Worm (Caenorhabditis elegans): ENCODE measurements around the gene B0416.5.

B0416.5 gene

DNA sequence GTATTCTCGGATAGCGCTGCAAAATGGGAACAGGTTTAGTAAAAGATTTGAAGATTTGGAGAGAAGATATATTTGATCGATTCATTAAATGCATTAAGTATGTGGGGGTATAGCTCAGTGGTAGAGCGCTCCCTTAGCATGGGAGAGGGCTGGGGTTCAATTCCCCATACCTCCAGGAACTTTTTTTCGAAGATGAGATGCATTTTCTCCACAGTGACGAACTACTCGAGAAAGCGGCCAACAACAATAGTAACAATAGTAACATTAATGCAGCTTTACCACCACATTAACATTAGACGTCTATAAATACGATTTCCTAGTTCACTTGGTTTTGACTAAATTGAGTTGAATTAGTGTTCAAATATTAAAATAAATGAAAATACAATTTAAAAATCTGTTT is 32.9 kb downstream of the B0416.5 start (continued):
- TF ChIP-seq F57C9.4 (tag; optimal IDR thresholded peaks at IDR 0.05) (no peak), Y79H2A.3 (GFP tag; conservative IDR thresholded peaks at IDR 0.05) (no peak), lir-1 (GFP tag; conservative IDR thresholded peaks at IDR 0.05) (no peak), ceh-100 (GFP tag; IDR thresholded peaks at IDR 0.05) (no peak), dox-1 (GFP tag; IDR thresholded peaks at IDR 0.05) (peak; percentile 63; the same call in 1 of the 2 replicates), F33H1.4 (GFP tag; IDR thresholded peaks at IDR 0.05) (no peak), cebp-1 (GFP tag; IDR thresholded peaks at IDR 0.05) (no peak), cebp-1 (tag; optimal IDR thresholded peaks at IDR 0.05) (no peak), bed-2 (GFP tag; IDR thresholded peaks at IDR 0.05) (no peak), F49E8.2 (tag; optimal IDR thresholded peaks at IDR 0.05; ENCODE audit: insufficient read depth) (peak; percentile 53), ztf-22 (GFP tag; optimal IDR thresholded peaks at IDR 0.05) (no peak), lin-35 (GFP tag; optimal IDR thresholded peaks at IDR 0.05) (no peak), mxl-1 (tag; optimal IDR thresholded peaks at IDR 0.05) (peak; percentile 65), unc-62 (GFP tag; optimal IDR thresholded peaks at IDR 0.05) (no peak), F57A8.1 (GFP tag; optimal IDR thresholded peaks at IDR 0.05) (no peak), atf-7 (tag; optimal IDR thresholded peaks at IDR 0.05) (no peak), Y53G8AR.9 (GFP tag; conservative IDR thresholded peaks at IDR 0.05) (no peak), snpc-4 (GFP tag; optimal IDR thresholded peaks at IDR 0.05) (peak; percentile 76), snpc-4 (tag; optimal IDR thresholded peaks at IDR 0.05) (peak in 3 of 4 experiments; percentile 25 to 70 (median 47)), xnd-1 (tag; optimal IDR thresholded peaks at IDR 0.05) (no peak), snpc-1.3 (tag; optimal IDR thresholded peaks at IDR 0.05; ENCODE audit: insufficient read depth) (peak; percentile 35), lsl-1 (GFP tag; optimal IDR thresholded peaks at IDR 0.05) (no peak), sdz-38 (tag; optimal IDR thresholded peaks at IDR 0.05) (no peak), ceh-91 (GFP tag; IDR thresholded peaks at IDR 0.05) (no peak), B0336.3 (GFP tag; IDR thresholded peaks at IDR 0.05) (no peak), Y56A3A.18 (GFP tag; IDR thresholded peaks at IDR 0.05) (peak; percentile 51; the same call in 1 of the 2 replicates), pha-4 (tag; optimal IDR thresholded peaks at IDR 0.05) (no peak), bed-1 (GFP tag; IDR thresholded peaks at IDR 0.05) (no peak), ztf-3 (GFP tag; optimal IDR thresholded peaks at IDR 0.05) (no peak), gei-17 (GFP tag; optimal IDR thresholded peaks at IDR 0.05) (no peak), ets-4 (GFP tag; optimal IDR thresholded peaks at IDR 0.05) (no peak), Y95B8A.8 (GFP tag; IDR thresholded peaks at IDR 0.05) (no peak), fkh-3 (tag; optimal IDR thresholded peaks at IDR 0.05) (peak; percentile 18), Y53F4B.3 (GFP tag; IDR thresholded peaks at IDR 0.05) (no peak), snpc-3.4 (tag; optimal IDR thresholded peaks at IDR 0.05) (peak; percentile 57), rec-8 (tag; optimal IDR thresholded peaks at IDR 0.05) (peak; percentile 48 to 92), nfya-2 (GFP tag; IDR thresholded peaks at IDR 0.05) (no peak), efl-1 (GFP tag; optimal IDR thresholded peaks at IDR 0.05) (no peak), ekl-4 (GFP tag; IDR thresholded peaks at IDR 0.05) (no peak; the same call in 1 of the 2 replicates), lin-26 (GFP tag; IDR thresholded peaks at IDR 0.05) (peak; percentile 94), T07F8.4 (tag; optimal IDR thresholded peaks at IDR 0.05) (peak; percentile 53), B0035.1 (tag; optimal IDR thresholded peaks at IDR 0.05) (peak; percentile 45), hmg-20 (GFP tag; IDR thresholded peaks at IDR 0.05) (no peak), repo-1 (tag; optimal IDR thresholded peaks at IDR 0.05) (no peak), dpl-1 (GFP tag; optimal IDR thresholded peaks at IDR 0.05) (no peak), F55B11.4 (tag; optimal IDR thresholded peaks at IDR 0.05; ENCODE audit: borderline replicate concordance, insufficient read depth) (no peak), ztf-26 (tag; optimal IDR thresholded peaks at IDR 0.05) (no peak), ztf-25 (GFP tag; IDR thresholded peaks at IDR 0.05) (peak; percentile 80; the same call in 1 of the 2 replicates), F10E7.11 (tag; optimal IDR thresholded peaks at IDR 0.05) (no peak)
